Worm (Caenorhabditis elegans) whole organism, mixed stage, embryonic: Measurements from ENCODE around the gene str-206.

Experiments used
- M03D4.4 ChIP-seq: sonication (generic microtip); optimal IDR thresholded peaks from 2 replicates; lab custom pipeline; 2017; ENCODE audit warnings: mild to moderate bottlenecking, missing genetic modification characterization, missing compliant biosample characterization
- bed-3 ChIP-seq: fragments of 200-800 bp; sonication (Bioruptor generic); optimal IDR thresholded peaks from 3 replicates; lab custom pipeline; 2018; ENCODE audit warnings: mild to moderate bottlenecking, missing genetic modification characterization, moderate library complexity, missing compliant biosample characterization
- blmp-1 ChIP-seq: fragments of 150-350 bp; optimal IDR thresholded peaks from 2 replicates; lab custom pipeline; 2014; ENCODE audit warnings: missing biosample characterization, missing genetic modification characterization
- ceh-39 ChIP-seq: fragments of 150-350 bp; optimal IDR thresholded peaks from 2 replicates; lab custom pipeline; 2014; ENCODE audit warnings: missing biosample characterization, missing genetic modification characterization
- ceh-43 ChIP-seq: fragments of 200-800 bp; sonication (Bioruptor generic); optimal IDR thresholded peaks from 2 replicates; lab custom pipeline; 2018; ENCODE audit warnings: mild to moderate bottlenecking, missing genetic modification characterization, moderate library complexity, missing compliant biosample characterization
- ceh-83 ChIP-seq: fragments of 200-800 bp; sonication (Bioruptor generic); optimal IDR thresholded peaks from 2 replicates; lab custom pipeline; 2018; ENCODE audit warnings: mild to moderate bottlenecking, missing genetic modification characterization, missing compliant biosample characterization
- ces-1 ChIP-seq: fragments of 150-350 bp; optimal IDR thresholded peaks from 2 replicates; lab custom pipeline; 2014; ENCODE audit warnings: missing biosample characterization, missing genetic modification reagents, missing genetic modification characterization
- cnd-1 ChIP-seq: fragments of 200-800 bp; sonication (Bioruptor generic); optimal IDR thresholded peaks from 2 replicates; lab custom pipeline; 2018; ENCODE audit warnings: mild to moderate bottlenecking, missing genetic modification characterization, missing compliant biosample characterization
- drap-1 ChIP-seq: fragments of 200-800 bp; sonication (Bioruptor generic); optimal IDR thresholded peaks from 3 replicates; lab custom pipeline; 2018; ENCODE audit warnings: mild to moderate bottlenecking, missing genetic modification characterization, missing compliant biosample characterization
- elt-1 ChIP-seq: sonication (generic microtip); optimal IDR thresholded peaks from 2 replicates; lab custom pipeline; 2017; ENCODE audit warnings: missing genetic modification characterization, mild to moderate bottlenecking, missing compliant biosample characterization, antibody characterized with exemption, moderate library complexity, borderline replicate concordance; ENCODE audit not compliant: insufficient read depth
- elt-3 ChIP-seq: fragments of 150-350 bp; optimal IDR thresholded peaks from 2 replicates; lab custom pipeline; 2014; ENCODE audit warnings: missing biosample characterization, missing genetic modification characterization
- flh-1 ChIP-seq: fragments of 200-800 bp; sonication (Bioruptor generic); optimal IDR thresholded peaks from 2 replicates; lab custom pipeline; 2018; ENCODE audit warnings: mild to moderate bottlenecking, missing genetic modification characterization, moderate library complexity, missing compliant biosample characterization
- ham-2 ChIP-seq: fragments of 200-800 bp; sonication (Bioruptor generic); optimal IDR thresholded peaks from 2 replicates; lab custom pipeline; 2018; ENCODE audit warnings: mild to moderate bottlenecking, missing genetic modification characterization, missing compliant biosample characterization
- hlh-1 ChIP-seq: fragments of 150-350 bp; optimal IDR thresholded peaks from 2 replicates; lab custom pipeline; 2014; ENCODE audit warnings: missing biosample characterization, missing genetic modification reagents, missing genetic modification characterization
- lin-32 ChIP-seq: fragments of 200-800 bp; sonication (Bioruptor generic); optimal IDR thresholded peaks from 2 replicates; lab custom pipeline; 2018; ENCODE audit warnings: mild to moderate bottlenecking, missing genetic modification characterization, missing compliant biosample characterization
- lsy-2 ChIP-seq: fragments of 150-350 bp; optimal IDR thresholded peaks from 2 replicates; lab custom pipeline; 2014; ENCODE audit warnings: missing biosample characterization, missing genetic modification characterization
- mls-2 ChIP-seq: sonication (generic microtip); optimal IDR thresholded peaks from 2 replicates; lab custom pipeline; 2016; ENCODE audit warnings: mild to moderate bottlenecking, missing genetic modification characterization, moderate library complexity, missing compliant biosample characterization
- nhr-12 ChIP-seq: fragments of 150-350 bp; optimal IDR thresholded peaks from 2 replicates; lab custom pipeline; 2014; ENCODE audit warnings: missing biosample characterization, missing genetic modification characterization
- nhr-2 ChIP-seq: fragments of 150-350 bp; optimal IDR thresholded peaks from 2 replicates; lab custom pipeline; 2014; ENCODE audit warnings: missing biosample characterization, missing genetic modification characterization
- nhr-28 ChIP-seq: fragments of 150-350 bp; optimal IDR thresholded peaks from 2 replicates; lab custom pipeline; 2014; ENCODE audit warnings: missing biosample characterization, missing genetic modification characterization
- nhr-76 ChIP-seq: sonication (generic microtip); optimal IDR thresholded peaks from 2 replicates; lab custom pipeline; 2017; ENCODE audit warnings: missing biosample characterization, missing genetic modification characterization
- pha-4 ChIP-seq: fragments of 150-350 bp; optimal IDR thresholded peaks from 2 replicates; lab custom pipeline; 2018; ENCODE audit warnings: missing biosample characterization, missing genetic modification reagents, missing genetic modification characterization
- sem-2 ChIP-seq: fragments of 200-800 bp; sonication (Bioruptor generic); optimal IDR thresholded peaks from 2 replicates; lab custom pipeline; 2018; ENCODE audit warnings: mild to moderate bottlenecking, missing genetic modification characterization, missing compliant biosample characterization
- snpc-4 ChIP-seq: fragments of 150-350 bp; optimal IDR thresholded peaks from 2 replicates; lab custom pipeline; 2014; ENCODE audit warnings: missing biosample characterization, missing genetic modification characterization
- sptf-1 ChIP-seq: sonication (generic microtip); optimal IDR thresholded peaks from 2 replicates; lab custom pipeline; 2017; ENCODE audit warnings: mild to moderate bottlenecking, missing genetic modification characterization, moderate library complexity, missing compliant biosample characterization
- tbx-8 ChIP-seq: fragments of 200-800 bp; sonication (Bioruptor generic); optimal IDR thresholded peaks from 2 replicates; lab custom pipeline; 2018; ENCODE audit warnings: mild to moderate bottlenecking, missing genetic modification characterization, moderate library complexity, missing compliant biosample characterization
- unc-120 ChIP-seq: sonication (generic microtip); optimal IDR thresholded peaks from 2 replicates; lab custom pipeline; 2017; ENCODE audit warnings: missing genetic modification characterization, missing compliant biosample characterization; ENCODE audit not compliant: poor library complexity, severe bottlenecking
- unc-39 ChIP-seq: fragments of 150-350 bp; optimal IDR thresholded peaks from 2 replicates; lab custom pipeline; 2014; ENCODE audit warnings: missing biosample characterization, missing genetic modification characterization
- unc-62 ChIP-seq: fragments of 150-350 bp; optimal IDR thresholded peaks from 2 replicates; lab custom pipeline; 2014; ENCODE audit warnings: missing biosample characterization, missing genetic modification reagents, missing genetic modification characterization
- zip-8 ChIP-seq: fragments of 150-350 bp; optimal IDR thresholded peaks from 2 replicates; lab custom pipeline; 2014; ENCODE audit warnings: missing biosample characterization, missing genetic modification characterization

str-206 gene

ce11 chrV:6217142-6217541 is 792 bp upstream of the str-206 start:
- TF ChIP-seq unc-120 (tag; lab: Kevin White, UChicago) (no peak), drap-1 (GFP tag; lab: Kevin White, UChicago) (no peak), pha-4 (tag; lab: Kevin White, UChicago) (no peak), ceh-39 (no peak), lsy-2 (tag; lab: Kevin White, UChicago) (no peak), elt-3 (no peak), nhr-2 (no peak), zip-8 (tag; lab: Kevin White, UChicago) (no peak), flh-1 (GFP tag; lab: Kevin White, UChicago) (no peak), blmp-1 (tag; lab: Kevin White, UChicago) (no peak), bed-3 (GFP tag; lab: Kevin White, UChicago) (no peak), ham-2 (no peak), sptf-1 (tag; lab: Kevin White, UChicago) (no peak), unc-39 (tag; lab: Kevin White, UChicago) (no peak), sem-2 (no peak), tbx-8 (GFP tag; lab: Kevin White, UChicago) (no peak), M03D4.4 (tag; lab: Kevin White, UChicago) (no peak), nhr-28 (tag; lab: Kevin White, UChicago) (no peak), elt-1 (tag; lab: Kevin White, UChicago) (no peak)

DNA sequence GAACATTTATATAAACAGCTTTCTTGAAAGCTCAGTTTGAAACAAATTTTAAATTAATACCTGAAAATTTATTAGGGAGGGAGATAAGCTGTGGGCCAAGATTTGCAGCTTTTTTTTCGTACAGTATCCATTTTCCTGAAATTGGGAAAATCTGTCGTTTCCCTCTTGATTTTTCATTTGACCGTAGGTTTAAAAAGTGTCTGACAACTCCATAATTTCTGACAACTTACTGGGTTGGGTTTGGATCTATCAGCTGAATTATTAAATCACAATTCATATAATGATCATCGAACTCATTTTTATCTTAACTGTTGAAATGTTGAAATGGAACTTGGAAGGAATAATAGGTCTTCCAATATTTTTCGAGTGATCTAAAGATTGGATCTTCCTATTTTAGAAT is 2.8 kb downstream of the str-206 start:
- TF ChIP-seq sem-2 (no peak), cnd-1 (no peak), ceh-83 (GFP tag; lab: Kevin White, UChicago) (no peak), ceh-39 (no peak), elt-3 (no peak), nhr-12 (no peak), ces-1 (GFP tag; lab: Kevin White, UChicago) (no peak), sptf-1 (tag; lab: Kevin White, UChicago) (no peak), snpc-4 (tag; lab: Kevin White, UChicago) (no peak), elt-1 (tag; lab: Kevin White, UChicago) (no peak)

DNA sequence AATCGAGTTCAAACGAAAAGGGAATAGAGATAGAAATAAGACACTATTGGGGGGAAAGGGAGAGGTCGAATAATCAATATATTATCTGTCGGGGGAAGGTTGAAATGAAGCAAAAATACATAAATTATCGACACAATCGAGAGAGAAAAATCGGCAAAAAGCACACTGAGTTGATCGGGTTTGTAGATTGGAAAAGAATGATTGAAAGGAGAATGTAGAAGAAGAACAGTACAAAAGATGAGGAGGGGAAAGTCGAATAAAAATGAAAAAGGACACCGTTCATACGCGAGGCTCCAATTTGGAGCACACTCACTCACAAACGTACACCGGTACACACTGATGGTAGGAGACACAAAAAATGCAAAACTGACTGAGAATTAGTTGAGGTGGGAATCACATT is 3.4 kb downstream of the str-206 start:
- no peak for TF ChIP-seq nhr-28 (tag; lab: Kevin White, UChicago)
- TF ChIP-seq ceh-83 (GFP tag; lab: Kevin White, UChicago) = peak; percentile 52
- no peak for TF ChIP-seq snpc-4 (tag; lab: Kevin White, UChicago)
- no peak for TF ChIP-seq ces-1 (GFP tag; lab: Kevin White, UChicago)
- no peak for TF ChIP-seq sptf-1 (tag; lab: Kevin White, UChicago)
- TF ChIP-seq cnd-1 = peak; percentile 11
- TF ChIP-seq flh-1 (GFP tag; lab: Kevin White, UChicago) = peak; percentile 1

- TF ChIP-seq bed-3 (GFP tag; lab: Kevin White, UChicago) = no peak
- no peak for TF ChIP-seq ceh-39
- TF ChIP-seq, all 35 proteins: peak for 0
Observed at ce11 chrV:6222171-6222733, 4.3 kb downstream of the str-206 start.

DNA sequence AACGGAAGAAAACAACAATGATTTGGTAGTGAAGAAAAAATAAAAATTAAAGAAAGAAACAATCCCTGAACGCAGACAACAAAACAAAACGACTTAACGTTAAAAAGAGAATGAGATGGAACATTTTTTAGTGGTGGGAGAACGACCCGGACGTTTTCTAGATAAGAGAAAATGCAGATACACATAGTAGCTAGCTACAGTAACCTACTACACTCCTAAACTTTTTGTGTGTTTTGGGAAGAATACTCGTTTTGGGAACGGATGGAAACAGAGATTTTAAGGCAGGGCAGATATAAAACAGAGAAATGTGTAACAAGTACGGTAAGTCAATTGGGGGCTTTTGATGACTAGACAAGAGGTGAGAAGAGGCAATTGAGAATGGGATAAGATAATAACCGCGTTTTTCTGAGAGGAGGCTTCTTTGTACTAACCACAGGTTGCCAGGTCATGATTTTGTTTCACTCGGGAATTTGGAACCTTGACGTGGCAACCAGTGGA is 4.9 kb downstream of the str-206 start:
- TF ChIP-seq ceh-83 (GFP tag; lab: Kevin White, UChicago) = peak; percentile 38
- TF ChIP-seq lin-32 (GFP tag; lab: Kevin White, UChicago) = no peak

DNA sequence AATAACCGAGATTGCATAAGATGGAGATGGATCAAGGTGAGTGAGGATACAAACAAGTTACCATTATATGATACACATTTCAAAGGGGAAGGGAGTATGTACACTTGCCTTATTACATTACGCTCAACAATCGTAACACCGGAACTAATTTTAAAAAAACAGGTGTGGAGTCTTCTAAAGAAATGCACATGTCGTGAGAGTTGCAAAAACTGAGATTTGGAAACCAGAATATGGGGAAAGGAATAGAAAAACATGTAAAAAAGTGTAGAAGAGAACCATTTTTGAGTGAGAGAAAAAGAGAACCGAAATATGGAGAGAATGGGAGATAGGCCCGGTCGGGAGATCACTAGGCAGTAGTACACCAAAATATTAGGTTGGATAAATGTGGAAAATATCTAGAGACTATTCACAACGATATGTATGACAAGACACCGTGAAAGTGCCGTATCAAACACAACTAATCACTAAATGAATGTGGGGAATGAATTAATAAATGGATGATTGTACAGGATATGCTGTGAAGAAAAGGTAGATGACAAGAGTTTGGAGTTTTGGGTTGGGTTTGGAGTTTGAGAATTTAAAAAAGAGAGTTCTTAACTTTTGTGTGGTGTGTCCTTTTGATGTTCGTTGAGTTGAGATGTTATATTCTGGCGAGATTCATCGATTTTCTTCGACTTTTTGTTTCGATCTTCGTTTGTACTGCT is 5.5 kb downstream of the str-206 start:
- TF ChIP-seq ceh-83 (GFP tag; lab: Kevin White, UChicago) (no peak), unc-62 (GFP tag; lab: Kevin White, UChicago) (no peak), ceh-43 (GFP tag; lab: Kevin White, UChicago) (no peak), sptf-1 (tag; lab: Kevin White, UChicago) (no peak), mls-2 (no peak), hlh-1 (tag; lab: Kevin White, UChicago) (no peak), lin-32 (GFP tag; lab: Kevin White, UChicago) (no peak), pha-4 (tag; lab: Kevin White, UChicago) (no peak), M03D4.4 (tag; lab: Kevin White, UChicago) (no peak), zip-8 (tag; lab: Kevin White, UChicago) (no peak), snpc-4 (tag; lab: Kevin White, UChicago) (no peak), nhr-76 (tag; lab: Kevin White, UChicago) (no peak)
- TF ChIP-seq, all 35 proteins: peak for 0
